Fruit fly (Drosophila melanogaster) ovary, adult (tissue): ENCODE data around the gene CG8260.

Experiments
- CG17801 ChIP-seq: fragments of 200-800 bp; optimal IDR thresholded peaks from 2 replicates; lab custom pipeline; 2019; ENCODE audit warnings: missing biosample characterization, mild to moderate bottlenecking, missing genetic modification characterization, moderate library complexity; ENCODE audit not compliant: partially characterized antibody

CG8260 gene

DNA sequence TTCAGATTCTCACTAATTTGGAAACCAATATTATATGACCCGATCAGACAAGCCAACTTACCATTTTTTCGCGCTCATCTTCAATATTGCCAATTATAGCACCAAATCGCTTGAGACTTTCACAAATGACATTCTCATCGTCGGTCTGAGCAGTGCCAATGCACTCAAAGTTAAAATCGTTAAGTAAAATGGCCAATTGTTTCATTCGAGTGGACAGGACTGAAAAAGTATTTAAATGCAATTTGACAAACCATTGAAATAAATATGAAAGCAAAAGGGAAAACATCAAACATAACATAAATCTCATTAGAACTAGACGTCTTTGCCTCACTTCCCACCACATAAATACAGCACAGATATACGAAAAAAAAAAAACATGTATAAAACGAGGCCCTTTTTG is at the start of gene CG8260:
CG8260 (plus strand) TSS at position 301 of the 400 bp plus-strand sequence.
- no peak for TF ChIP-seq CG17801 (GFP tag; lab: Kevin White, UChicago)

DNA sequence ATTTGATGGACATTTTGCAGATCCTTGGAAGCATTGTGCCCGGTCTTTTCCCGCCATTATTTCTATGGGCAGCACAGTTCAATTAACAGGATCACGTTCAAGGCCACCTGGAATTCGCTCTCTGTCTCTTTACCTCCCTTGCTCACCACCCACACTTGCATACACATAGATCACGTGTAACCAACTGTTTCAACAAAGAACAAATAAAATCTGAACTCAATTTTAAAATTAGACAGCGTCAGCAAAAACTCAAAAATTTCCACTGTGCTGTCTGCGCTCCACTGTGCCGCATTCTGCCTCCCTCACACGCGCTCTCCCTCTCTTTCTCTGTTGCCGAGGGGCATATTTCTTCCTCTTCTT is 46.5 kb upstream of the CG8260 start:
- no peak for TF ChIP-seq CG17801 (GFP tag; lab: Kevin White, UChicago)

DNA sequence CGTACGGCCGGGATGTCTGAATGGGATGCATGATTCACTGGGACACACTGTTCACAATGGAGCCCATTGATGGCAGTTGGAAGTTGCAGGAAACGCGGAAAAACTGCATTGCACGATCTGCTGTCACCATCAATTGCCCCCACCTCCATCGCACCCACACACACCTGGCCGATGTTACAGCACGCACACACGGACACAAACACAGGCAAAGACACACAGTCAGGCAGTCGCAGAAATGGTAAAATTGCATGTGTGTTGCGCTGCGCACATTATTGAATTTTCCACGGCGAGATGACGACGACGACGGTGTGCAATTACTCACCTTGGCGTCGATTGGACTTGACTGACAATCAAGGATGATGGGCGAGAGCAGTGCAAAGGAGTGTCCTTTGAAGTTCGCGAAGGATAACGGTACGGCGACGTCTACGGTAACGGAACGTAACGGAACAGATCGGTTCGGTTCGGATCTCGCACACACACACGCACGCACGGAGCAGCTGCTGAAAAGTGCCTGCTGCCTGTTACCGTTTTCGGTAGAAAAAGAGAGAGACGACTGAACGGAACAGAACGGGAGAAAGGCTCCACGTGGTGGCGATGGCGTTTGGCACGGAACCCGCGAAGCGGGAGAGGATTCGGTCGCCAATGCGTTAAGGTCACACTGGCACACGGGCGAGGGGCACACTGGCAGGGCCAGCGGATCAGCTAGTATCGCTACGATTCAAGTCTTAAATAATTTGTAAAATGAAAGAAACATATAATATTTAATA is 46.0 kb upstream of the CG8260 start, which contains the start of the genes CG9281 and CG15601:
CG9281 (minus strand) TSS at position 556 of the 767 bp plus-strand sequence.
CG15601 (plus strand) TSS at position 664 of the 767 bp plus-strand sequence.
- TF ChIP-seq CG17801 (GFP tag; lab: Kevin White, UChicago): peak; percentile 63

DNA sequence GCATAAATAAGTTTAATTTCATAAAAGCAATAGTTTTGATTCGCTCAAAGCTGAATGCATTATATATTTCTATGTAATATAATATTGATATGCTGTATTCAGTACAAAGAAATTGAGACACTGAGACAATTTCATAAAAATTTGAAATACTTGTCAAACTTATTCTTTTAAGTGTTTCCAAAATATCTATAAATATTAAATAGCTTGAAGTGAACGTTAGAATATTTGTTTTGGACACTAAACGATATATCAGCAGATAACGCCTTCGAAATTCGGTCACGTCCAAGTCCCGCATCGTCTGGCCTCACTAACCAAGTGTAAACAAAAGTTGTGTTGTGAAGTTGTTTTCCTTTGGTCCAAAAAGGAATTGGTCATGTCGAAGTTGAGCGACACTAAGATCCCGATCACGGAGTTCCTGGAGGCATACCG is 45.4 kb upstream of the CG8260 start:
- TF ChIP-seq CG17801 (GFP tag; lab: Kevin White, UChicago): no peak

DNA sequence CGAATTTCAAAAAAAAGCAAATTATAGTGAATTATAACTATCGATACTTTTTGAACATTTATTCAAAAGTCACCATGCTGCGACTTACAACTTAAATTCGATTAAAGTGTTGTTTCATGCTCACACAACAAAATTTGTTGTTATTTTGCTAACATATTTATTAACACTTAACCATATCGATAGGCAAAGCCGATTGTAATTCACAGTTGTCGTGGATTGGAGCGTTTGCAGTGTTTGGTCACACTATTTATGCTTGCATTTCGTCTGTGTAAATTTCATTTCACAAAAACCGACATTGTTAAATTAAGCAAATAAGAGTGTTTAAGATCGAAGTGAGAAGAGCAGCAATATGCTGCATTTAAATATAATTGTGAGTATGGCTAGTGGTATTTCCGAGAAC is 43.7 kb upstream of the CG8260 start, which contains the start of gene HUWE1:
HUWE1 (plus strand) TSS at position 220 of the 400 bp plus-strand sequence.
- peak; percentile 59 for TF ChIP-seq CG17801 (GFP tag; lab: Kevin White, UChicago)

DNA sequence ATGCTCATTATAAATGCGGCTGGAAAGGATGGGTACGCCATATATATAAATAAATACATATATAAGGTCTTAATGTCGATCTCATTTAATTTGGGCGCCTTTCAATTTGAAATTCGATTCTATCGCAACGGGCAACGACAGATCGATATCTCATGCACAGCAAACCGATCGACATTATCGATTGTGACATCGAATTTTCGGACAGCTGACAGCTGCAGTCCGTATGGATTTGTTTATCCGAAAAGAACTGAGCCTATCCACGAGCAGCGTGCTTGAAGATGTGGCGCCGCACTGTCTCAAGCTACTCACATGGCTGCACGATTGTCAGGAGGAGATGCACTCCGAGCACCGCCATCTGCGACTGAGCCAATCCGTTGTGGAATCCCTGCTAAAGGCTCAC is 24.1 kb upstream of the CG8260 start, which contains the start of gene CG8191:
CG8191 (plus strand) TSS at position 211 of the 400 bp plus-strand sequence.
- no peak for TF ChIP-seq CG17801 (GFP tag; lab: Kevin White, UChicago)

DNA sequence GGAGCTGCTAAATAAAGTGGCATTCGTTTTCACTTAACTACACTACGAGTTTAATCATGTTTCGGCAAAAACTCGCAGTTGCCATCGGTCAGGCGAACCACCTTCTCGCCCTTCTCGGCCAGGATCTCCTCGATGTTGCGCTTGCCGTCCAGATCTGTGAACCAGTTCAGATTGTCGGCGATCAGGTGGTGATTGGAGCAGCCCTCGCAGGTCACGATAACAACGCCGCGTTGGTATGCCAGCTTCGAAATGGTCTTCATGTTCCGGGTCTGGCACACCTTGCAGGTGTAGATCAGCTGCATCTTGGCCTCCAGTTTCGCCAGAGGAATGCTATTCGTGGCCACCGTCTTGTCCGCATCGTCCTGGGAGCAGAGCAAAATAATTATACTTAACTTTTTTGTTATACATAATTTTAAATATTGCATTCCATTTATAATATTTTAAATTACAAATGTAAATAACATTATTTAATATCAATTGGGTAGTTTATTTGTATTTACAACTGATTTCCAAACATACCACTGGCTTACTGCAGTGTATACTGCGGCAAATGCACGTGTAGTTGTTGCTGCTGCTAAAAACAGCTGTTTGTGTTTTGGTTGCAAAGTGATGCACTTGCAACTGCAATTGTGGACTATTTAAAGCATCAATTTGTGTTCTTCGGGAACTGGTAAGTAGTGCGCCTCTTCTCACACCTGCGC is 22.8 kb upstream of the CG8260 start:
- TF ChIP-seq CG17801 (GFP tag; lab: Kevin White, UChicago): no peak

DNA sequence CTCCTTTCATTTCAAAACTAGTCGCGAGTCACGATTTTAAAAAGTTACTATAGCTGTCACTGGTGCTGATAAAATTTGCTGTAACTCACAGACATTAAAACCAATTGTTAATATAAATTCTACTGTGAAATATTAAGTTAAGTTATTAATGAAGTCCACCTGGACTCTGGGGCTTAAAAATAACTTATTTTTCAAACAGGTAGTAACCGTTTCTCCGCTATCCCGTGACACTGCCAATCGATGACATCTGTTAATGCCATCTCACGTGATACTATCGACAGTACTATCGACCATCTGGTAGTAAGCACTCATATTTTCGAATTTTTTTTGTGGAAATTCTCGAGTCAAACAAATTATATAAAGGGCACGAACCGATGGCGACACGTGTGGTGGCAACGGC is 22.1 kb upstream of the CG8260 start, which contains the start of the genes CG12379 and MagR:
CG12379 (minus strand) TSS at position 2 of the 400 bp plus-strand sequence.
MagR (plus strand) TSS at position 276 of the 400 bp plus-strand sequence.
- peak; percentile 66 for TF ChIP-seq CG17801 (GFP tag; lab: Kevin White, UChicago)

DNA sequence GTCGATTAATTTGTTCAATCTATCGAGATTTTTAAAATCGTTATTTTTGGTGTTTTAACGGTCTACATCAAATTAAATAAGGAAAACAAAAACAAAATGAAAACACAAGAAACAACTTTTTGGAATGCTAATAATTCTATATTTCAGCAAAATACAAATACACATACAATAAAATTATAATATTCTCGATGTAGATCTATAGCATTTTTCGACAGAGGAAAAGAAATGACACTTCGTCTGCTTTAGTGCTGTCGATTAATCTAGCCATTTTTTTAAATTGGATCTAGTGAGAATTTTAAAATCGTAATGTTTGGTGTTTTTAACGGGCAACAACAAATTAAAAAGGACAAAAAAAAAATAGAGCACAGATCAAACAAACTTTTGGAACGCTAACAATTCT is 19.0 kb upstream of the CG8260 start, which contains the start of gene Arp6:
Arp6 (minus strand) TSS at position 11 of the 400 bp plus-strand sequence.
- peak; percentile 17 for TF ChIP-seq CG17801 (GFP tag; lab: Kevin White, UChicago)

DNA sequence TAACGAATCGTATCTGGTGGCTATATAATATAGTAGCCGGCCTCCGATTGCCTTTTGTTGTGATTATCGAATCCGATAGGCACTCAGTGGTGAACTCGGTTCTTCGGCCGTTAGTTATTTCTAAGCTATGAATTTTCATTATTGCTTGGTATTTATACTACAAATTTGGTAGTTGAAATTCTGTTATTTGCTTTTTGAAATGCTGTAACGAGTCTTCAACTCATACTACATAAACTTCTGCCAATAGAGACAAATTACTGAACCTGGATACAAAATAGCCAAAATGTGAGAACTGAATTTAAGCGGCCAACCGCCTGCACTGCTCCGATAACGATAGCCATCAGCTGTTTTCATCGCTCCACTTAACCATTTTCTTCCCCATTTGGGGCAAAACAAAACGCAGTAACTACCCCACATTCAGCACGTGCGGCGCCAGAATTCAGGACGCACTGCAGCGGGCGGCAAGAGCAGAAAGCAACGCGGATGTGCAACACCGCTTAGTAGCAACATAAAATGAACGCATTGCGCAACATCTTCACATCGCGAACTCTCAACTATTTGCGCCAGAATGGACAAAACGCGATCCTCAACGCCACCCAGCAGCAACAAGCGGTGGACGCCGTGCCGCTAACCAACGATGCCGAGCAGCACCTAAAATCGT is 17.1 kb upstream of the CG8260 start, which contains the start of the genes CG11679 and CG8206:
CG11679 (minus strand) TSS at position 65 of the 661 bp plus-strand sequence.
CG8206 (plus strand) TSS at position 341 of the 661 bp plus-strand sequence.
- peak; percentile 79 for TF ChIP-seq CG17801 (GFP tag; lab: Kevin White, UChicago)

DNA sequence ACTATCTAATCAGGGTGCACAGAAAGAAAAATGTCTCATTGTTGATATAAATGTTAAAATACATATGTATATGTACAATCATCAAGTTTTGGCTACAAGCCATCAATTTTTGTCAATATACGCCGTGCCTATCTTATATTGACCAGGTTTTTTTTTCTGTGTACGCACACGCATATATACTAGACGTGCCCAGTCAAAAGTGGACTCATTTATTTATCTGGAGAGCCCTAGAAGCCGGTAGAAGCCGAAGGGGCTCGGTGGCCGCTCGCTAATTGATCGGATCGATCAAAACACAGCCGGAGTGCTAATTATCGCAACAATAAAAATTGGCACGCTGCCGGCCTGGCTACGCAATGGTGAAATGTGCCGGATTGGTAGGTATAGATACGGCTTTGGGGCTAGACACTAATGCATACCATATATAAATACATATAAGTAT is 15.8 kb upstream of the CG8260 start:
- peak; percentile 8 for TF ChIP-seq CG17801 (GFP tag; lab: Kevin White, UChicago)

DNA sequence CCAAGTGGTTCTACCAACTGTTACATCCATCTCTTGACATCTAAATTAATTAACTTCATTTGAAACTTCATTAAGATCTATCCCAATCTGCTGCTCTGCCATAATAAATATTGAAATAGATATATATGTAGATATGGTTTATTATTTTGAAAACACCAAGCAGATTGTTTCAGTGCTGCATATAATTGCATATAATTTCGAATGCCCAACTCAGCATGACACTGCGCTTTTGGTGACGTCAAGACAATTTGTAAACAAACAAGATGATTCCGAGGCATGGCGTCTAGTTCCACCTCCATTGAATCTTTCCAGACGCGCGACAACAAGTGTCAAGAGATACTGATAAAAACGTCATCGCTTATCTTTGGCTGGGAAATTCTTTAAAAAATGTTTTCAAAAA is 15.2 kb upstream of the CG8260 start:
- no peak for TF ChIP-seq CG17801 (GFP tag; lab: Kevin White, UChicago)

DNA sequence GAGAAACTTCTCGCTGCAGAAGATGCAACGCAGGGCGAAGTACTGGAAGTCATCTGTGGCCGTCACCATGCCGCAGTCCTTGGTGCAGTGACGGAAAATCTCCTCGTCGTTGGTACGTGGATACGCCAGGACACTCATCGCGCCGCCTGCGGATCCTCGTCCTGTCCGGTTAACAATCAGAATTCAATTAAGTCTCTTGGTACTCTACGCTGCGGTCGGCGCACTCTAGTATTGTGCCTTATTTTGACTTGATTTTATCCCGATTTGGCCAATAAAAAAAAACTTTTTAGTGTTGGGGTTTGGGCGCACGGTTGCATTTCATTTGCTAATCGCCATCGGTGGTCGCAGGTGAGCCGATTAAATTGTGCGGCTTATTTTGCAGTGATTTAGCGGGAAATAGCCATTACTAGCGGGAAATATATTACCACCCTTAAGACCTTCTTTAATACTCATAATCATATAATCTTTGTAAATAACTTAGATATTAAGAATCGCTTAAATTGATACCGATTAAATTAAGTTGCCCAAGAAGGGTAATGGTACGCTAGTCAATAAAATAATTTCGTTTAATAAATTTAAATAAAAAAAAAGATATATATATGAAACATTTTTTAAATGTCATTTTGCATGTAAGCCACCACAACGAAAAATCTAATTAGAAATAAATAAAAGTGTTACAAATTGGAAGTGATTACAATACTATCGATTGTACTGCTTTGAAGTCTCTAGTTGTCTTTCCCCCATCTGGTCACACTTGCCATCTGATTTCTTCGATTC is 10.0 kb upstream of the CG8260 start, which contains the start of the genes CG8944 and CCT6:
CG8944 (minus strand) TSS at position 327 of the 777 bp plus-strand sequence.
CCT6 (plus strand) TSS at position 744 of the 777 bp plus-strand sequence.
- peak; percentile 8 for TF ChIP-seq CG17801 (GFP tag; lab: Kevin White, UChicago)
